Fruit fly (Drosophila melanogaster): ENCODE measurements around the gene CG43965.

dm6 chr3L:8719990-8720559 is 5.5 kb downstream of the CG43965 start, which contains the start of gene SrpRbeta:
- TF ChIP-seq eyg (GFP tag; optimal IDR thresholded peaks at IDR 0.05) (no peak), crol (GFP tag; IDR thresholded peaks at IDR 0.05) (no peak), Eip74EF (GFP tag; optimal IDR thresholded peaks at IDR 0.05) (no peak), crp (GFP tag; optimal IDR thresholded peaks at IDR 0.05) (peak in 1 of 2 experiments; percentile 29)
